Fruit fly (Drosophila melanogaster) whole organism, embryonic: ENCODE measurements around the gene Twdlalpha.

Source experiments
- Atf-2 ChIP-seq: fragments of 200-800 bp; sonication (Bioruptor generic); optimal IDR thresholded peaks from 2 replicates; lab custom pipeline; 2016; ENCODE audit warnings: missing biosample characterization, missing genetic modification characterization
- Blimp-1 ChIP-seq: fragments of 200-800 bp; sonication (Bioruptor generic); optimal IDR thresholded peaks from 3 replicates; lab custom pipeline; 2018; ENCODE audit warnings: missing biosample characterization, missing genetic modification characterization, mild to moderate bottlenecking, moderate library complexity, missing genetic modification reagents
- C15 ChIP-seq: fragments of 200-800 bp; sonication (Bioruptor generic); IDR thresholded peaks from 3 replicates; pipeline ENCODE4 v1.3.6; 2022; ENCODE audit warnings: missing biosample characterization, missing genetic modification characterization
- CG12391 ChIP-seq: fragments of 200-800 bp; sonication (Bioruptor generic); optimal IDR thresholded peaks from 3 replicates; lab custom pipeline; 2018; ENCODE audit warnings: missing biosample characterization, mild to moderate bottlenecking, missing genetic modification characterization, moderate library complexity
- CG3995 ChIP-seq: fragments of 200-800 bp; sonication (Bioruptor generic); optimal IDR thresholded peaks from 3 replicates; lab custom pipeline; 2016; ENCODE audit warnings: missing biosample characterization, missing genetic modification characterization
- CG7928 ChIP-seq: fragments of 200-800 bp; sonication (Bioruptor generic); optimal IDR thresholded peaks from 2 replicates; lab custom pipeline; 2017; ENCODE audit warnings: missing biosample characterization, mild to moderate bottlenecking, missing genetic modification characterization
- Optix ChIP-seq: fragments of 200-800 bp; sonication (Bioruptor generic); IDR thresholded peaks from 3 replicates; pipeline ENCODE4 v1.3.6; 2022; ENCODE audit warnings: missing biosample characterization, missing genetic modification characterization
- Six4 ChIP-seq: fragments of 200-800 bp; sonication (Bioruptor generic); optimal IDR thresholded peaks from 2 replicates; lab custom pipeline; 2016; ENCODE audit warnings: missing biosample characterization, missing genetic modification characterization
- dmrt11E ChIP-seq: fragments of 200-800 bp; sonication (Bioruptor generic); optimal IDR thresholded peaks from 3 replicates; lab custom pipeline; 2018; ENCODE audit warnings: missing biosample characterization, mild to moderate bottlenecking, missing genetic modification characterization, moderate library complexity
- gcm ChIP-seq: fragments of 200-800 bp; sonication (Bioruptor generic); optimal IDR thresholded peaks from 2 replicates; lab custom pipeline; 2019; ENCODE audit warnings: missing biosample characterization, mild to moderate bottlenecking, missing genetic modification characterization, moderate library complexity
- nau ChIP-seq: fragments of 200-800 bp; sonication (Bioruptor generic); optimal IDR thresholded peaks from 3 replicates; lab custom pipeline; 2017; ENCODE audit warnings: missing biosample characterization, mild to moderate bottlenecking, missing genetic modification characterization, missing genetic modification reagents
- pnt ChIP-seq: fragments of 200-800 bp; sonication (Bioruptor generic); optimal IDR thresholded peaks from 3 replicates; lab custom pipeline; 2016; ENCODE audit warnings: missing biosample characterization, missing genetic modification characterization

DNA sequence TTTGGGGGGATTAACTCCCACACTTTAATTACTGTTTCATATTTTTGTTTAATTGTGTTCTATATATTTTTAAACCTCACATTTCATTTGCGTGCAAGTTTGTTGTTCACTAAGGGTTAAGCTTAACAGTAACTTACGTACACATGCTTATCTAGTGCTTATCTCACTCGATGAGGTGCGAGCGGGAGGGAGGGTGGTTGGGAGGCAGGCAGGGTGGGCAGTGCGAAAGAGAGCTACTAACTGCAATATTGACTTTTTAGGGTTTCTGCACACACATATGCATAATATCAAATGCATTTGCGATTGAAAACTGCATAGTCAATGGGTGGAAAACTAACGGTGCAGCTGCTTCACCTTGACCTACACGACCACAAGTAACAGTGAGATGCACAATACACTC is 48.2 kb upstream of the Twdlalpha start:
- TF ChIP-seq C15 (GFP tag; lab: Robert Waterston, UW) (no peak), pnt (GFP tag; lab: Kevin White, UChicago) (no peak), CG12391 (tag; lab: Kevin White, UChicago) (no peak), nau (no peak), gcm (no peak), CG7928 (GFP tag; lab: Kevin White, UChicago) (no peak), Six4 (GFP tag; lab: Kevin White, UChicago) (no peak), Optix (GFP tag; lab: Robert Waterston, UW) (no peak), CG3995 (GFP tag; lab: Kevin White, UChicago) (no peak), Blimp-1 (no peak), Atf-2 (GFP tag; lab: Kevin White, UChicago) (no peak), dmrt11E (tag; lab: Kevin White, UChicago) (no peak)
